Worm (Caenorhabditis elegans) whole organism, L4 larva: ENCODE data around the gene hpo-31.

Experiments
- mdl-1 ChIP-seq, 2 experiments: fragments of 150-350 bp in 1 of 2; sonication (generic microtip) in 1 of 2; optimal IDR thresholded peaks; 2 replicates each; lab custom pipeline; 2014 to 2017; ENCODE audit warnings: missing biosample characterization in 2 of 2, missing genetic modification characterization in 2 of 2
- nhr-77 ChIP-seq: fragments of 150-350 bp; optimal IDR thresholded peaks from 2 replicates; lab custom pipeline; 2014; ENCODE audit warnings: missing biosample characterization, missing genetic modification characterization
- unc-130 ChIP-seq: sonication (generic microtip); optimal IDR thresholded peaks from 2 replicates; lab custom pipeline; 2016; ENCODE audit warnings: missing genetic modification reagents, missing genetic modification characterization, missing compliant biosample characterization

ce11 chrV:13780902-13781301 lies 42.0 kb upstream of the hpo-31 start:
- TF ChIP-seq nhr-77 (tag; lab: Kevin White, UChicago) (no peak), unc-130 (GFP tag; lab: Kevin White, UChicago) (no peak), mdl-1 (tag; optimal IDR thresholded peaks at IDR 0.05; lab: Kevin White, UChicago) (no peak)
